Worm (Caenorhabditis elegans) whole organism, young adult: ENCODE data around the gene T02H6.5.
"Not testable (repeated sequence)": the region's sequence is repeated elsewhere in the genome, so short reads cannot be mapped to it uniquely, and the experiment has no call there.

ENCODE experiments used
- C17E4.6 ChIP-seq: fragments of 200-800 bp; sonication (Bioruptor generic); IDR thresholded peaks from 2 replicates; pipeline ENCODE4 v1.3.6; 2022; ENCODE audit warnings: missing genetic modification reagents, missing genetic modification characterization, missing compliant biosample characterization
- Y53F4B.3 ChIP-seq: fragments of 200-800 bp; sonication (Bioruptor generic); IDR thresholded peaks from 2 replicates; pipeline ENCODE4 v1.3.6; 2022; ENCODE audit warnings: missing genetic modification reagents, missing genetic modification characterization, missing compliant biosample characterization
- ama-1 ChIP-seq, 3 experiments: fragments of 150-350 bp in 1 of 3; sonication (generic microtip) in 2 of 3; optimal IDR thresholded peaks; 2 replicates each; lab custom pipeline; 2014 to 2018; ENCODE audit warnings: missing biosample characterization in 2 of 3, missing genetic modification characterization in 2 of 3, missing genetic modification reagents in 2 of 3
- attf-5 ChIP-seq: fragments of 200-800 bp; sonication (Bioruptor generic); optimal IDR thresholded peaks from 2 replicates; lab custom pipeline; 2018; ENCODE audit warnings: mild to moderate bottlenecking, missing genetic modification characterization, missing compliant biosample characterization
- attf-6 ChIP-seq: fragments of 200-800 bp; sonication (Bioruptor generic); IDR thresholded peaks from 2 replicates; pipeline ENCODE4 v1.3.6; 2022; ENCODE audit warnings: missing genetic modification reagents, missing genetic modification characterization, missing compliant biosample characterization
- hlh-26 ChIP-seq: fragments of 200-800 bp; sonication (Bioruptor generic); conservative IDR thresholded peaks from 2 replicates; pipeline ENCODE4 v1.3.6; 2022; ENCODE audit warnings: missing genetic modification reagents, missing genetic modification characterization, missing compliant biosample characterization
- lag-1 ChIP-seq: fragments of 200-800 bp; sonication (Bioruptor generic); IDR thresholded peaks from 2 replicates; pipeline ENCODE4 v1.3.6; 2022; ENCODE audit warnings: missing genetic modification reagents, missing genetic modification characterization, missing compliant biosample characterization
- lin-54 ChIP-seq: fragments of 200-800 bp; sonication (Bioruptor generic); optimal IDR thresholded peaks from 2 replicates; lab custom pipeline; 2018; ENCODE audit warnings: mild to moderate bottlenecking, missing genetic modification characterization, missing compliant biosample characterization
- nfyb-1 ChIP-seq: fragments of 200-800 bp; sonication (Bioruptor generic); IDR thresholded peaks from 2 replicates; pipeline ENCODE4 v1.3.6; 2022; ENCODE audit warnings: missing genetic modification reagents, missing genetic modification characterization, missing compliant biosample characterization
- pha-4 ChIP-seq: fragments of 150-350 bp; sonication (generic microtip); optimal IDR thresholded peaks from 2 replicates; lab custom pipeline; 2014; ENCODE audit warnings: missing biosample characterization, missing genetic modification reagents, missing genetic modification characterization
- snpc-1.1 ChIP-seq: sonication (generic microtip); optimal IDR thresholded peaks from 2 replicates; lab custom pipeline; 2017; ENCODE audit warnings: missing genetic modification characterization, mild to moderate bottlenecking, missing compliant biosample characterization, antibody characterized with exemption, moderate library complexity, missing genotype, missing genetic modification reagents; ENCODE audit not compliant: insufficient read depth
- snpc-1.3 ChIP-seq: sonication (generic microtip); optimal IDR thresholded peaks from 2 replicates; lab custom pipeline; 2017; ENCODE audit warnings: missing genetic modification characterization, mild to moderate bottlenecking, missing compliant biosample characterization, antibody characterized with exemption, moderate library complexity, missing genotype, missing genetic modification reagents; ENCODE audit not compliant: insufficient read depth
- unc-62 ChIP-seq: fragments of 150-350 bp; optimal IDR thresholded peaks from 2 replicates; lab custom pipeline; 2014; ENCODE audit warnings: missing biosample characterization, missing genetic modification reagents, missing genetic modification characterization
- ztf-26 ChIP-seq: sonication (generic microtip); optimal IDR thresholded peaks from 2 replicates; lab custom pipeline; 2017; ENCODE audit warnings: missing genetic modification characterization, missing compliant biosample characterization

DNA sequence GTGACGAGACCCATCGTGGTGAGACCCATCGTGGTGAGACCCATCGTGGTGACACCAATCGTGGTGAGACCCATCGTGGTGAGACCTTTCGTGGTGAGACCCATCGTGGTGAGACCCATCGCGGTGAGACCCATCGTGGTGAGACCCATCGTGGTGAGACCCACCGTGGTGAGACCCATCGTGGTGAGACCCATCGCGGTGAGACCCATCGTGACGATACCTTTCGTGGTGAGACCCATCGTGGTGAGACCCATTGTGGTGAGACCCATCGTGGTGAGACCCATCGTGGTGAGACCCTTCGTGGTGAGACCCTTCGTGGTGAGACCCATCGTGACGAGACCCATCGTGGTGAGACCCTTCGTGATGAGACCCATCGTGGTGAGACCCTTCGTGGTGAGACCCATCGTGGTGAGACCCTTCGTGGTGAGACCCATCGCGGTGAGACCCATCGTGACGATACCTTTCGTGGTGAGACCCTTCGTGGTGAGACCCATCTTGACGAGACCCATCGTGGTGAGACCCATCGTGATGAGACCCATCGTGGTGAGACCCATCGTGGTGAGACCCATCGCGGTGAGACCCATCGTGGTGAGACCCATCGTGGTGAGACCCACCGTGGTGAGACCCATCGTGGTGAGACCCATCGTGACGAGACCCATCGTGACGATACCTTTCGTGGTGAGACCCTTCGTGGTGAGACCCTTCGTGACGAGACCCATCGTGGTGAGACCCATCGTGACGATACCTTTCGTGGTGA, 12.0 kb downstream of the T02H6.5 start:
- TF ChIP-seq Y53F4B.3 (GFP tag; lab: Robert Waterston, UW); hlh-26 (GFP tag; lab: Robert Waterston, UW); attf-5 (GFP tag; lab: Kevin White, UChicago); pha-4 (tag; lab: Kevin White, UChicago); lin-54 (GFP tag; lab: Kevin White, UChicago); ztf-26 (tag; lab: Kevin White, UChicago); snpc-1.3 (tag; lab: Kevin White, UChicago); unc-62 (GFP tag; lab: Kevin White, UChicago); ama-1 (optimal IDR thresholded peaks at IDR 0.05; lab: Kevin White, UChicago); ama-1 (GFP tag; optimal IDR thresholded peaks at IDR 0.05; lab: Kevin White, UChicago); snpc-1.1 (tag; lab: Kevin White, UChicago); nfyb-1 (GFP tag; lab: Robert Waterston, UW): not testable (repeated sequence)
- TF ChIP-seq C17E4.6 (GFP tag; lab: Robert Waterston, UW) = 0 out of 2 replicates have a peak, but pooled peaks have one; percentile 22
- TF ChIP-seq attf-6 (GFP tag; lab: Robert Waterston, UW) = 0 out of 2 replicates have a peak, but pooled peaks have one; percentile 27
- peak; percentile 87; the same call in 1 of the 2 replicates for TF ChIP-seq lag-1 (GFP tag; lab: Robert Waterston, UW)
